Worm (Caenorhabditis elegans) whole organism, early embryonic: ENCODE results near the gene F41E7.6.

ENCODE experiments used
- B0310.2 ChIP-seq: sonication (generic microtip); optimal IDR thresholded peaks from 2 replicates; lab custom pipeline; 2016; ENCODE audit warnings: mild to moderate bottlenecking, missing genetic modification characterization, missing compliant biosample characterization
- F13C5.2 ChIP-seq: sonication (generic microtip); optimal IDR thresholded peaks from 2 replicates; lab custom pipeline; 2017; ENCODE audit warnings: mild to moderate bottlenecking, missing genetic modification characterization, inconsistent platforms, missing compliant biosample characterization
- aly-1 ChIP-seq: sonication (generic microtip); optimal IDR thresholded peaks from 2 replicates; lab custom pipeline; 2016; ENCODE audit warnings: missing genetic modification characterization, missing compliant biosample characterization
- ama-1 ChIP-seq: fragments of 150-350 bp; optimal IDR thresholded peaks from 2 replicates; lab custom pipeline; 2014
- ceh-13 ChIP-seq: fragments of 200-800 bp; sonication (Bioruptor generic); optimal IDR thresholded peaks from 2 replicates; lab custom pipeline; 2018; ENCODE audit warnings: mild to moderate bottlenecking, missing genetic modification characterization, missing compliant biosample characterization
- ceh-36 ChIP-seq: sonication (generic microtip); optimal IDR thresholded peaks from 2 replicates; lab custom pipeline; 2016; ENCODE audit warnings: missing genetic modification characterization, inconsistent platforms, missing compliant biosample characterization
- ets-7 ChIP-seq: sonication (generic microtip); optimal IDR thresholded peaks from 2 replicates; lab custom pipeline; 2016; ENCODE audit warnings: missing genotype, missing genetic modification characterization, missing compliant biosample characterization
- flt-1 ChIP-seq: fragments of 200-800 bp; sonication (Bioruptor generic); IDR thresholded peaks from 2 replicates; pipeline ENCODE4 v1.3.6; 2022; ENCODE audit warnings: missing genetic modification characterization, missing compliant biosample characterization
- hmbx-1 ChIP-seq: sonication (generic microtip); optimal IDR thresholded peaks from 2 replicates; lab custom pipeline; 2016; ENCODE audit warnings: mild to moderate bottlenecking, missing genetic modification characterization, missing compliant biosample characterization
- hmg-4 ChIP-seq: fragments of 200-800 bp; sonication (Bioruptor generic); optimal IDR thresholded peaks from 2 replicates; lab custom pipeline; 2018; ENCODE audit warnings: mild to moderate bottlenecking, missing genetic modification characterization, missing compliant biosample characterization
- hnd-1 ChIP-seq: sonication (generic microtip); optimal IDR thresholded peaks from 2 replicates; lab custom pipeline; 2016; ENCODE audit warnings: missing genetic modification characterization, missing compliant biosample characterization
- pes-1 ChIP-seq: fragments of 200-800 bp; sonication (Bioruptor generic); IDR thresholded peaks from 2 replicates; pipeline ENCODE4 v1.3.6; 2022; ENCODE audit warnings: missing genetic modification reagents, missing genetic modification characterization, missing compliant biosample characterization
- sea-1 ChIP-seq: fragments of 200-800 bp; sonication (Bioruptor generic); conservative IDR thresholded peaks from 2 replicates; pipeline ENCODE4 v1.3.6; 2022; ENCODE audit warnings: missing genetic modification characterization, missing compliant biosample characterization
- tbx-11 ChIP-seq: fragments of 200-800 bp; sonication (Bioruptor generic); IDR thresholded peaks from 2 replicates; pipeline ENCODE4 v1.3.6; 2022; ENCODE audit warnings: missing genetic modification characterization, missing compliant biosample characterization
- tbx-37 ChIP-seq: fragments of 200-800 bp; sonication (Bioruptor generic); conservative IDR thresholded peaks from 2 replicates; pipeline ENCODE4 v1.3.6; 2022; ENCODE audit warnings: missing genetic modification reagents, missing genetic modification characterization, missing compliant biosample characterization
- tra-4 ChIP-seq: sonication (generic microtip); optimal IDR thresholded peaks from 2 replicates; lab custom pipeline; 2017; ENCODE audit warnings: missing genetic modification characterization, missing compliant biosample characterization

The F41E7.6 gene

DNA sequence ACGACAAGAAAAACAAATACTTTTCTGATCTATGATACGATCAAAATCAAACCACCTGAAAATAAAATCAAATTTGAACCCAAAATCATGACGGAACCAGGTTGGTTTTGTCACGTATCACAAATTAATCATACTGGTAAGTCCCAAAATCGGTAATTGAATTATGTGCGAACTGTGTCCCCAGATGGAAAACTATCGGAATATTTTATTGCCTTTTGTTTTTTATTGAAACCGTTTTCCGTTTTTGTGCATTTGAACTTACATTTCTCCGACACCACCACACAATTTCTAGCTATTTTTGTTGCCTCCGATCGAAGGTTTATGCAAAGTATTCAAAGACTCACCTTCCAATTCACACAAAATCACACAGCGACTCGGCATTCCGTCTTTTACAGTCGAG, 36.9 kb downstream of the F41E7.6 start, which contains the start of gene F41E7.2:
F41E7.2 (plus strand) TSS at position 301 of the 400 bp plus-strand sequence.
- no peak for TF ChIP-seq ceh-36 (tag; lab: Kevin White, UChicago)
- no peak for TF ChIP-seq hnd-1
- no peak for TF ChIP-seq flt-1
- TF ChIP-seq ceh-13 (GFP tag; lab: Kevin White, UChicago): no peak
- TF ChIP-seq hmbx-1: no peak
- no peak for TF ChIP-seq tbx-11 (GFP tag; lab: Robert Waterston, UW)
- TF ChIP-seq hmg-4 (GFP tag; lab: Kevin White, UChicago): no peak
- no peak for TF ChIP-seq ets-7 (tag; lab: Kevin White, UChicago)
- TF ChIP-seq tbx-37: no peak
- no peak for TF ChIP-seq pes-1 (GFP tag; lab: Robert Waterston, UW)
- TF ChIP-seq ama-1 (lab: Kevin White, UChicago): no peak
- no peak for TF ChIP-seq F13C5.2
- no peak for TF ChIP-seq aly-1 (tag; lab: Kevin White, UChicago)
- no peak for TF ChIP-seq sea-1 (GFP tag; lab: Robert Waterston, UW)
- no peak for TF ChIP-seq tra-4 (tag; lab: Kevin White, UChicago)
- TF ChIP-seq B0310.2 (tag; lab: Kevin White, UChicago): no peak

DNA sequence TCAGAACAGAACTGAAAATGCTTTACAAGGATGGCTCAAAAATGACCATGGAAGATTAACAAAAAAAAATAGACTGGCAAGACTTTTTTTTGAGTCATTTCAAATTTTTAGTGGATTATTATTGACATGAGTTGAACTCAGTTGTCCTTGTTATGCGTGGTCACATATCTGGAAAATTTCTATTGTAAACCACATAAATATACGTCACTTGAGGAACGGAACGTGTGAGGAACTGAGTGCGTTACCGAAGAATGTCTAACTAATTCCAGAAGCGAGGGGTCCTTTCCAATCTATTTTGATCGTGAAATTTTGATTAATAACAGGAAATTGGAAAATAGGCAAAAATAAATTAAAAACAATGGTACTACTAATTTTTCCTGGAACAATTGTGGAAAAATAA, 48.0 kb downstream of the F41E7.6 start:
- TF ChIP-seq ceh-36 (tag; lab: Kevin White, UChicago): no peak
- no peak for TF ChIP-seq hmbx-1
- TF ChIP-seq tbx-37: no peak
- TF ChIP-seq ets-7 (tag; lab: Kevin White, UChicago): no peak
- TF ChIP-seq aly-1 (tag; lab: Kevin White, UChicago): no peak
- no peak for TF ChIP-seq tbx-11 (GFP tag; lab: Robert Waterston, UW)

DNA sequence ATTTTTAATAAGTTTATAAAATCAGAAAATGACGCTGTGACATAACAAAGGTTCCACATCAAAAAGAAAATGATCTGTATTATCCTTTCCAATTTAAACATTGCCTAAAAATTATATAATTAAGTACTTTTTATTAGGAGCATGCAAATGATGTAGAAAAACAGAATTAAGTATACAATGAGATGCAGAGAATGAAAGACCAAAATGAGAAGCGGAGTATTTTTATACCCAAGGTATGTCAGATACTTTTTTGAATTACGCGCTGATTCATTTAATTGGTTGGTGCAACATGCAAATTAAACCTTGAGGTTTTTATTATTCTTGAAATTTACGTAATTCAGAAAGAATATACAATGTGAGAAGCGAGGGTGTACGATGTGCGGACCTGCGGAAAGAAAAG, 50.2 kb downstream of the F41E7.6 start, which contains the start of gene C32A9.1:
C32A9.1 (minus strand) TSS at position 101 of the 400 bp plus-strand sequence.
- TF ChIP-seq ama-1 (lab: Kevin White, UChicago) (no peak), hmg-4 (GFP tag; lab: Kevin White, UChicago) (no peak), hnd-1 (no peak), flt-1 (no peak)
